Worm (Caenorhabditis elegans) whole organism, midembryonic: ENCODE measurements around the gene F44E2.10.

Source experiments
- T22C8.4 ChIP-seq: fragments of 200-800 bp; sonication (Bioruptor generic); IDR thresholded peaks from 2 replicates; pipeline ENCODE4 v1.3.6; 2022; ENCODE audit warnings: missing genetic modification characterization, missing compliant biosample characterization
- cog-1 ChIP-seq: sonication (generic microtip); optimal IDR thresholded peaks from 2 replicates; lab custom pipeline; 2016; ENCODE audit warnings: missing genetic modification characterization, missing compliant biosample characterization
- flt-1 ChIP-seq: fragments of 200-800 bp; sonication (Bioruptor generic); IDR thresholded peaks from 2 replicates; pipeline ENCODE4 v1.3.6; 2022; ENCODE audit warnings: missing genetic modification characterization, missing compliant biosample characterization
- klf-2 ChIP-seq: fragments of 200-800 bp; sonication (Bioruptor generic); conservative IDR thresholded peaks from 2 replicates; pipeline ENCODE4 v1.3.6; 2022; ENCODE audit warnings: missing genetic modification reagents, missing genetic modification characterization, missing compliant biosample characterization
- med-1 ChIP-seq: sonication (generic microtip); optimal IDR thresholded peaks from 2 replicates; lab custom pipeline; 2017; ENCODE audit warnings: missing genetic modification characterization, mild to moderate bottlenecking, missing compliant biosample characterization, antibody characterized with exemption, missing genetic modification reagents; ENCODE audit not compliant: insufficient read depth
- ref-1 ChIP-seq: fragments of 200-800 bp; sonication (Bioruptor generic); conservative IDR thresholded peaks from 2 replicates; pipeline ENCODE4 v1.3.6; 2022; ENCODE audit warnings: missing genetic modification reagents, missing genetic modification characterization, missing compliant biosample characterization
- tab-1 ChIP-seq: fragments of 200-800 bp; sonication (Bioruptor generic); IDR thresholded peaks from 2 replicates; pipeline ENCODE4 v1.3.6; 2022; ENCODE audit warnings: missing genetic modification characterization, missing compliant biosample characterization
- ztf-23 ChIP-seq: fragments of 200-800 bp; sonication (Bioruptor generic); IDR thresholded peaks from 2 replicates; pipeline ENCODE4 v1.3.6; 2022; ENCODE audit warnings: missing genetic modification reagents, missing genetic modification characterization, missing compliant biosample characterization
- ztf-29 ChIP-seq: fragments of 200-800 bp; sonication (Bioruptor generic); IDR thresholded peaks from 2 replicates; pipeline ENCODE4 v1.3.6; 2022; ENCODE audit warnings: missing genetic modification reagents, missing genetic modification characterization, missing compliant biosample characterization

F44E2.10 gene

DNA sequence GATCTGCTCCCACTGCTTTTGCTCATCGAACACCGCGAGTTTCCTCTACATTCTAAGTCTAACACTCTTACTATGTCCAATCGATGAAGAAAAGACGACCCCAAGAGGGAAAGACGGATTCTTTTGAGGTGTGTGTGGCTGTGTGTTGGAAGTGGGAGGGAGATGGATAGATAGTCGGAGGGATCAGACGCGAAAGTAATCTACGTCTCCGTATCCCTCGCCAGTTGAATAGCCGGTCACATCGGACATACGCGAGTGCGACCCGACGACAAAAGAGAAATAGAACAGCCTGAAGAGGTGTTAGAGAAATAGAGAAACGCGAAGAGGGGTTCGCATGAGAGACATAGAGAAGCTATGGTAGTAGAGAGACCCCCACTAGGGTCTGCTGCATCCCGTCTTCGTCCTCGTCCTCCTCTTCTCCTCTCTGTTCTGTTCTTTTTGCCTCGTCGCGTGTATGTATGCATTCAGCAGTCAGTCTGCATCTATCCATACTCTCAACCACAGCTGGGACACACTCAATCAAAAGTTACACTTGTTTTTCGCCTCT is 35.2 kb downstream of the F44E2.10 start:
- no peak for TF ChIP-seq ref-1 (GFP tag; lab: Robert Waterston, UW)
- no peak for TF ChIP-seq flt-1 (GFP tag; lab: Robert Waterston, UW)
- peak; percentile 68 for TF ChIP-seq T22C8.4
- no peak for TF ChIP-seq med-1
- no peak for TF ChIP-seq tab-1 (GFP tag; lab: Robert Waterston, UW)
- no peak; the same call in 1 of the 2 replicates for TF ChIP-seq ztf-29 (GFP tag; lab: Robert Waterston, UW)
- TF ChIP-seq cog-1: peak; percentile 82
- TF ChIP-seq klf-2 (GFP tag; lab: Robert Waterston, UW): no peak
- TF ChIP-seq ztf-23 (GFP tag; lab: Robert Waterston, UW): no peak

- TF ChIP-seq cog-1 (peak; percentile 23), flt-1 (GFP tag; lab: Robert Waterston, UW) (peak; percentile 67; the same call in 1 of the 2 replicates), ref-1 (GFP tag; lab: Robert Waterston, UW) (no peak)
These were observed 36.1 kb downstream of the F44E2.10 start for ce11 chrIII:8794793-8795192.

DNA sequence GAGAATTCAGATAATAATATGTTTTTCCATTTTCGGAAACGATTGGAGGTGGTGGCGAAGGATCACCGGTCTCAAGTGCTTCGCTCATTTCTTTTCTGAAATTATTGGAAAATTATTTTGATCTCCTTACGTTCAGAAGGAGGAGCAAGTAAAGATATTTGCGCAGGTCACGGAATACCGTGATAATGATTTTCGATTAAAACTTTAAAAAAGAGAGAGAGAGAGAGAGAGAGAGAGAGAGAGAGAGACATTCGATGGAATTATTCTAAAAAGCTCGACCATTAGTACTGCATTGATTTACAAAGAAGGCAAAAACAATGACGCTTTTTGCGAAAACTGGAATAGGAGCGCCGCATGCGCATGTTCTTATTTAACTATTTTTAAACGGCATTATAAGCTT is 38.7 kb downstream of the F44E2.10 start, which contains the start of gene ztf-1:
Gene ztf-1 (minus strand): TSS at position 101 of the 400 bp plus-strand sequence.
- TF ChIP-seq klf-2 (GFP tag; lab: Robert Waterston, UW) (no peak), tab-1 (GFP tag; lab: Robert Waterston, UW) (no peak), flt-1 (GFP tag; lab: Robert Waterston, UW) (no peak), ztf-29 (GFP tag; lab: Robert Waterston, UW) (no peak)

ce11 chrIII:8791235-8791634 is 39.7 kb downstream of the F44E2.10 start, which contains the start of the genes zfp-1 and F54F2.14:
TSS of gene zfp-1 (plus strand) at chrIII:8791535.
TSS of gene F54F2.14 (plus strand) at chrIII:8791546.
- TF ChIP-seq flt-1 (GFP tag; lab: Robert Waterston, UW): no peak
- no peak for TF ChIP-seq cog-1
- TF ChIP-seq T22C8.4: no peak
- TF ChIP-seq med-1: no peak
- TF ChIP-seq ref-1 (GFP tag; lab: Robert Waterston, UW): no peak
- no peak for TF ChIP-seq ztf-23 (GFP tag; lab: Robert Waterston, UW)
- TF ChIP-seq klf-2 (GFP tag; lab: Robert Waterston, UW): no peak
- TF ChIP-seq ztf-29 (GFP tag; lab: Robert Waterston, UW): no peak
- TF ChIP-seq tab-1 (GFP tag; lab: Robert Waterston, UW): no peak

DNA sequence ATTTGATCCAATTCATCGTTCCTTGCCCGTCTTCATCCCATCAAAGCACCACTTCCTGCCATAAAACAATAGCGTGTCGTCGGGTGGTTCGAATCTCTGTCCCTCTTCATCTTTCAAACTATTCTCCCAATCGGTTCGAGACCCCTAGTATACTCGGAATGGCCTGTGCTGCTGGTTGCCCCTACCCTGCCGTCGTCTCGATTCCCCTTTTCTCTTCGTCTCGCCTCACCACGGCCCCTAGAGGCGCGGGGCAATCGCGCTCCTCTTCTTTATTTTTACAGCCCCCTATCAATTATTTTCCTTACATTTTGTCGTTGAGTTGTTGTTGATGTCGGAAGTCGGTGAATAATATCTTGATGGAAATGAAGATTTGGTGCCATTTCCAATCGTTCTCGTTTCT is 42.2 kb downstream of the F44E2.10 start:
- no peak for TF ChIP-seq med-1
- TF ChIP-seq klf-2 (GFP tag; lab: Robert Waterston, UW): no peak
- TF ChIP-seq tab-1 (GFP tag; lab: Robert Waterston, UW): no peak
- TF ChIP-seq cog-1: no peak
- TF ChIP-seq flt-1 (GFP tag; lab: Robert Waterston, UW): no peak
- no peak for TF ChIP-seq ztf-23 (GFP tag; lab: Robert Waterston, UW)
- TF ChIP-seq T22C8.4: no peak
- TF ChIP-seq ztf-29 (GFP tag; lab: Robert Waterston, UW): no peak
- no peak for TF ChIP-seq ref-1 (GFP tag; lab: Robert Waterston, UW)

DNA sequence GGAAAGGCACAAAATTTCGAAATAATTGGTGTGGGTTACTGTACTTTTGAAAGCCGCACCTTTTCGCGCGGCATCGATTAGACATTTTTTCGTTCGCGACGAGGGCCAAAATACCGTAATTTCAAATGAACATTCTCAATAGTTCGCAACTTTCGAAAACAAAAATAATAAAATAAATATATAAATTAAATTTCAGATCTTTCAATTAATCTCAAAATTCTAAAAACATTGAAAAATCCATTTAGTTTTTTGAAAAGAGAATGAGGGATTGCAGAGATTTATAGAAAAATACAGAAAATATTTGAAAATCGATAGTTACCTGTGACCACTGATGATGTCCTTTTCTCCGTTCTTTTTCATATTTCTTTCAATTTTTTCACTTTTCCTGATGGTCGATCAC is 44.8 kb downstream of the F44E2.10 start, which contains the start of gene K02D10.8:
Gene K02D10.8 (plus strand): TSS at position 301 of the 400 bp plus-strand sequence.
- TF ChIP-seq T22C8.4: no peak
- no peak for TF ChIP-seq ztf-23 (GFP tag; lab: Robert Waterston, UW)
- no peak for TF ChIP-seq cog-1
- TF ChIP-seq med-1: no peak
- TF ChIP-seq ztf-29 (GFP tag; lab: Robert Waterston, UW): no peak
- TF ChIP-seq klf-2 (GFP tag; lab: Robert Waterston, UW): no peak
- TF ChIP-seq tab-1 (GFP tag; lab: Robert Waterston, UW): no peak
- no peak for TF ChIP-seq ref-1 (GFP tag; lab: Robert Waterston, UW)
- TF ChIP-seq flt-1 (GFP tag; lab: Robert Waterston, UW): no peak

- TF ChIP-seq cog-1 (no peak), T22C8.4 (no peak), klf-2 (GFP tag; lab: Robert Waterston, UW) (no peak), tab-1 (GFP tag; lab: Robert Waterston, UW) (no peak), ztf-23 (GFP tag; lab: Robert Waterston, UW) (no peak), med-1 (no peak), flt-1 (GFP tag; lab: Robert Waterston, UW) (no peak), ztf-29 (GFP tag; lab: Robert Waterston, UW) (no peak), ref-1 (GFP tag; lab: Robert Waterston, UW) (no peak)
These were observed 45.5 kb downstream of the F44E2.10 start for ce11 chrIII:8785426-8785825.

ce11 chrIII:8784500-8784899 is 46.4 kb downstream of the F44E2.10 start:
- no peak for TF ChIP-seq med-1
- no peak for TF ChIP-seq ztf-29 (GFP tag; lab: Robert Waterston, UW)
- no peak for TF ChIP-seq cog-1
- no peak for TF ChIP-seq T22C8.4
- no peak for TF ChIP-seq tab-1 (GFP tag; lab: Robert Waterston, UW)
- no peak for TF ChIP-seq ref-1 (GFP tag; lab: Robert Waterston, UW)
- TF ChIP-seq flt-1 (GFP tag; lab: Robert Waterston, UW): no peak
- TF ChIP-seq ztf-23 (GFP tag; lab: Robert Waterston, UW): no peak
- no peak for TF ChIP-seq klf-2 (GFP tag; lab: Robert Waterston, UW)

ce11 chrIII:8782744-8783143 is 48.2 kb downstream of the F44E2.10 start:
- TF ChIP-seq ztf-29 (GFP tag; lab: Robert Waterston, UW): no peak
- no peak for TF ChIP-seq cog-1
- no peak for TF ChIP-seq klf-2 (GFP tag; lab: Robert Waterston, UW)
- TF ChIP-seq flt-1 (GFP tag; lab: Robert Waterston, UW): no peak
- TF ChIP-seq ztf-23 (GFP tag; lab: Robert Waterston, UW): no peak
- no peak for TF ChIP-seq tab-1 (GFP tag; lab: Robert Waterston, UW)
- TF ChIP-seq T22C8.4: no peak
- no peak for TF ChIP-seq med-1
- no peak for TF ChIP-seq ref-1 (GFP tag; lab: Robert Waterston, UW)

ce11 chrIII:8782080-8782479 is 48.8 kb downstream of the F44E2.10 start:
- TF ChIP-seq ztf-23 (GFP tag; lab: Robert Waterston, UW): no peak
- TF ChIP-seq ref-1 (GFP tag; lab: Robert Waterston, UW): no peak
- no peak for TF ChIP-seq ztf-29 (GFP tag; lab: Robert Waterston, UW)
- no peak for TF ChIP-seq med-1
- no peak for TF ChIP-seq klf-2 (GFP tag; lab: Robert Waterston, UW)
- TF ChIP-seq cog-1: no peak
